Fruit fly (Drosophila melanogaster) Kc167 (cell line): ENCODE measurements around the gene CG42266.

ENCODE experiments used
- Myc ChIP-seq: fragments of >200 bp; optimal IDR thresholded peaks from 2 replicates; lab custom pipeline; 2017; ENCODE audit warnings: missing external identifiers
- Sin3A ChIP-seq: fragments of >200 bp; optimal IDR thresholded peaks from 2 replicates; lab custom pipeline; 2018; ENCODE audit warnings: missing external identifiers
- h ChIP-seq: fragments of >200 bp; optimal IDR thresholded peaks from 3 replicates; lab custom pipeline; 2018; ENCODE audit warnings: missing external identifiers
- insv ChIP-seq: fragments of >200 bp; optimal IDR thresholded peaks from 3 replicates; lab custom pipeline; 2018; ENCODE audit warnings: missing external identifiers
- psq ChIP-seq: fragments of >200 bp; optimal IDR thresholded peaks from 2 replicates; lab custom pipeline; 2017; ENCODE audit warnings: missing external identifiers
- ttk ChIP-seq: sonication (Bioruptor generic); optimal IDR thresholded peaks from 2 replicates; lab custom pipeline; 2017; ENCODE audit warnings: missing external identifiers

The CG42266 gene

DNA sequence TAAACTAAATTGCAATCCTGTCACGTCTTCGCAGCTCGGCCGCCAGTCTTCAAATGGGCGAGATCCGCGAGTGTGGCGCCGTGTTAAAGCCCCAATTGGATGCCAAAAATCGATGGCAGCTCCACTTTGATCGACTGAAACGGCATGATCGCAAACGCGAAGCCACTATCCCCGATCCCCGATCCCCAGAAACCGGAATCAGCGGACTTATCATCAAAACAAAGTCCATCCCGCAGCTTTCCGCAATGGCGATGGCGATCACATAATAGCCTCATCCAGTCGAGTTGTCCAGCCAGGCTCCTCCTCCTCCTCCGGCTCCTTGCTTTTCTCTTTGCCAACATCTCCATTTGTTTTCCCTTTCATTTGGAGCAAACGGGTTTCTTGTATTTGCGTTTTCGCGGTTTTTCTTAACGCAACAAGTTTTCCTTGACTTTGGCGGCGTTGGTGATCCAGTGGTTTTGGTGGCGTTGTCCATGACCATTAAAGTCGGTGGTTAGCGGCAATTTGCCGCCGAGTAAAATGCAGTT lies 47.1 kb downstream of the CG42266 start, which contains the start of gene CG13258:
TSS of gene CG13258 (minus strand) at position 51 of the 527 bp plus-strand sequence.
- TF ChIP-seq Myc (lab: Kevin White, UChicago) (no peak), psq (lab: Kevin White, UChicago) (no peak), h (no peak), Sin3A (lab: Kevin White, UChicago) (no peak), insv (lab: Kevin White, UChicago) (no peak), ttk (lab: Kevin White, UChicago) (no peak)

DNA sequence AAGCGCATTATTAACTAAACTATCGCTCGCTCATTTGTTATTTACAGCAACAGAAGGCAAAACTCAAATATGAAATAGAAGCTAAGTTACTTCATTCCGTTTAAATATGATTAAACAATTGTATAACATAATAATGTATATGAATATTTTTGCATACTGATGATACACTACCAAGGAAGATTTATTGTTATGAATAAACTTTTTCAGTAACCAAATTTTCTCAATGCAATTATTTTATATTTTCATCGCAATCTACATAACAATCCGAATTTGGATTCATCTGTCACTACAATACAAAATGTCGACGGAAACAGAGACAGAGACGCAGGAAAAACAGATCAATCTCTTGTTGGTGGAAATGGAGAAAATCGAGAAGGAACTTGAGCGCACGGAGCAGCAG lies 49.2 kb downstream of the CG42266 start, which contains the start of gene CG17329:
TSS of gene CG17329 (plus strand) at position 301 of the 400 bp plus-strand sequence.
- TF ChIP-seq Myc (lab: Kevin White, UChicago) (no peak), insv (lab: Kevin White, UChicago) (no peak), Sin3A (lab: Kevin White, UChicago) (no peak), ttk (lab: Kevin White, UChicago) (no peak), psq (lab: Kevin White, UChicago) (no peak)

DNA sequence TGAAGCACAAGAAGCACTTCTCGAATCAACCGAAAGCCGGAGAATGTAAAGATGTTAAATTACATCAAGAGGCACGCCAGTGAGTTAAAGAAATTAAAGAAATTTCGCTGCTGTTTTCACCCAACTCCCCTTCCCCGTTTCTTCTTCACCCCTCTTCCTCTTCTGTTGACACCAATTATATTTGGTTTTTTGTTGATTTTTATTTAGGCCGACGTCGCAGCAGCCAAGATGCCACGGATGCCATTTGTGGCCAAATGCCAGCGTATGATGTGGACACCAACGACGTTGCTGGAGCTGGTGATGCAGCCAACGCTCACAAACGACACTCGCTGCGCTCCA lies 51.8 kb downstream of the CG42266 start:
- TF ChIP-seq h, result no peak
- TF ChIP-seq insv (lab: Kevin White, UChicago), result no peak
- TF ChIP-seq Myc (lab: Kevin White, UChicago), result no peak
- no peak for TF ChIP-seq Sin3A (lab: Kevin White, UChicago)
- no peak for TF ChIP-seq ttk (lab: Kevin White, UChicago)
- no peak for TF ChIP-seq psq (lab: Kevin White, UChicago)
